Worm (Caenorhabditis elegans): ENCODE data around the gene C05C8.5.

- TF ChIP-seq pha-4 (GFP tag; IDR thresholded peaks at IDR 0.05) (no peak), pha-4 (tag; optimal IDR thresholded peaks at IDR 0.05) (no peak), nhr-28 (tag; optimal IDR thresholded peaks at IDR 0.05) (no peak), ZK337.2 (GFP tag; IDR thresholded peaks at IDR 0.05) (no peak), ama-1 (optimal IDR thresholded peaks at IDR 0.05) (no peak), unc-39 (tag; optimal IDR thresholded peaks at IDR 0.05) (no peak), nhr-111 (GFP tag; optimal IDR thresholded peaks at IDR 0.05) (no peak), ceh-82 (tag; optimal IDR thresholded peaks at IDR 0.05) (no peak), attf-4 (tag; optimal IDR thresholded peaks at IDR 0.05) (no peak), Y5F2A.4 (GFP tag; optimal IDR thresholded peaks at IDR 0.05) (no peak), fkh-10 (GFP tag; optimal IDR thresholded peaks at IDR 0.05) (no peak), nhr-11 (tag; optimal IDR thresholded peaks at IDR 0.05) (no peak), daf-19 (GFP tag; conservative IDR thresholded peaks at IDR 0.05) (no peak), aha-1 (tag) (no peak), nhr-76 (tag; optimal IDR thresholded peaks at IDR 0.05) (no peak)
These were observed 31.4 kb upstream of the C05C8.5 start, which contains the start of gene C13A2.7 for ce11 chrV:7266021-7266420.
